Worm (Caenorhabditis elegans) whole organism, L4/young adult: ENCODE results near the gene cat-2.

ENCODE experiments used
- W03F9.2 ChIP-seq: fragments of 150-350 bp; optimal IDR thresholded peaks from 2 replicates; lab custom pipeline; 2014; ENCODE audit warnings: missing biosample characterization, missing genetic modification characterization
- dao-5 ChIP-seq: sonication (generic microtip); optimal IDR thresholded peaks from 2 replicates; lab custom pipeline; 2016; ENCODE audit warnings: missing genotype, missing genetic modification characterization, moderate library complexity, missing compliant biosample characterization
- him-1 ChIP-seq: sonication (generic microtip); optimal IDR thresholded peaks from 2 replicates; lab custom pipeline; 2016; ENCODE audit warnings: missing genotype, missing genetic modification reagents, missing genetic modification characterization, missing compliant biosample characterization

cat-2 gene

ce11 chrII:303927-304711, 46.5 kb downstream of the cat-2 start:
- TF ChIP-seq him-1 (tag; lab: Kevin White, UChicago) = no peak
- TF ChIP-seq dao-5 = no peak
- no peak for TF ChIP-seq W03F9.2 (tag; lab: Kevin White, UChicago)

DNA sequence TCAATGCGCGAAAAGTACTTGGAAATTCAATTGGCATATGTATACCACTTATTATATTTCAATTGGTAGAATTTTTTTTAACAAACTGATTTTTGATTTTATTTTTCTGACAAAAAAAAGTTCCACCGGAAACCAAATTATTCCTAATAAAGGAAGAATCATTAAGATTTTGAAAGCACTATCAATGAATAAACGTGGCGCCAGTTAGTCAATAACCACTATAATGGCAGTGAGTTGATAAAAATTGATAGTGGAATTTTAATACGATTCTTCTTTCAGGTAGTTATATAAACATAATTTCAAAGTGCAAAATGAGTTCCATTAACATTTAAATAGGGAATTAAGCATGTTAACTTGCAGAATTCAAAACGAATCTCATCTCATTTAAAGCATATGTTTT, 48.0 kb downstream of the cat-2 start, which contains the start of gene col-69:
col-69 (minus strand) TSS at position 101 of the 400 bp plus-strand sequence.
- no peak for TF ChIP-seq dao-5
- TF ChIP-seq W03F9.2 (tag; lab: Kevin White, UChicago) = no peak
- no peak for TF ChIP-seq him-1 (tag; lab: Kevin White, UChicago)

ce11 chrII:307154-307553, 49.5 kb downstream of the cat-2 start, which contains the start of gene K01A2.4:
Gene K01A2.4, plus strand, starts transcription at chrII:307454.
- no peak for TF ChIP-seq dao-5
- TF ChIP-seq W03F9.2 (tag; lab: Kevin White, UChicago) = no peak
- no peak for TF ChIP-seq him-1 (tag; lab: Kevin White, UChicago)
